Worm (Caenorhabditis elegans) whole organism, L4/young adult: Measurements from ENCODE around the gene chpf-2.
"Not testable (repeated sequence)": the region's sequence is repeated elsewhere in the genome, so short reads cannot be mapped to it uniquely, and the experiment has no call there.

Experiments
- W03F9.2 ChIP-seq: fragments of 150-350 bp; optimal IDR thresholded peaks from 2 replicates; lab custom pipeline; 2014; ENCODE audit warnings: missing biosample characterization, missing genetic modification characterization
- dao-5 ChIP-seq: sonication (generic microtip); optimal IDR thresholded peaks from 2 replicates; lab custom pipeline; 2016; ENCODE audit warnings: missing genotype, missing genetic modification characterization, moderate library complexity, missing compliant biosample characterization
- him-1 ChIP-seq: sonication (generic microtip); optimal IDR thresholded peaks from 2 replicates; lab custom pipeline; 2016; ENCODE audit warnings: missing genotype, missing genetic modification reagents, missing genetic modification characterization, missing compliant biosample characterization

The chpf-2 gene

DNA sequence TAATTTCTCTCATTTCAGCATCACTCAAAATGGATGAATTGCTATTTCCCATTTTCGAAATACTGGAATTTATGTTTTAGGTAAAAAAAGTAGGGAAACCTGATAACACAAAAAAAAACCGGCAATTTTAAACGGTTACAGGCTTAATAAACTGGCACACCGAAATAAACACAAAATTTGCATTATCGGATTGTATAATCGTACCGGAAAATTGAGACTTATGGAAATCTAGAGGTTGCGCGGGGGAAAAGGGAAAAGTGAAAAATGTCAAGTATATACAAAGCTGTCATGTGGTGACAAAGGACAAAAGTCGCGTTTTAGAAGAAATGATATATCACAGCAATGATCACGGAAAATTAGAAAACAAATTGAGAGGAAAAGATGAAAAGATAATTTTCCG, at the start of gene chpf-2:
Gene chpf-2 (minus strand): TSS at position 101 of the 400 bp plus-strand sequence.
- TF ChIP-seq him-1 (no peak), dao-5 (no peak), W03F9.2 (no peak)

- TF ChIP-seq dao-5: no peak
- TF ChIP-seq him-1: no peak
- no peak for TF ChIP-seq W03F9.2
These were observed 49.6 kb upstream of the chpf-2 start, which contains the start of gene acs-21 for ce11 chrV:3088768-3089167. acs-21 (plus strand) TSS chrV:3089068.

DNA sequence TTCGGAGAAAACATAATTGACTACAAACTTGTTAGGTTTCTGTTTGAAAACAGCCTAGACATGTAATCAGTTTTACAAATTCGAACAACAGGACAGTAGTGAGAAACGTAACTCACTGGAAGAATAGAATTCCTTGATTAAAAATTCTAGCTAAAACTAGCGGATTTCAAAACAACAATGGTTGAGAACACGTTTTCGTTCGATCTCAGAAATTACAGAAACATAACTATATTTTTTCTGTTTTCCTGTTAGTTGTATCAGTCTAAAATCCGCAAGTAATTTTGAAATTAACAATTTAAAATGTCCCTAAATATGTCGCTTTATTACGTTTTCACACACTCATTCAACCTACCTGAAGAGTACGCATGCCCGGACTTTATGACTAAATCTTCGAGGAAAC, 47.1 kb upstream of the chpf-2 start, which contains the start of gene srt-8:
Gene srt-8 (plus strand): TSS at position 301 of the 400 bp plus-strand sequence.
- TF ChIP-seq dao-5 (no peak), W03F9.2 (no peak), him-1 (no peak)

DNA sequence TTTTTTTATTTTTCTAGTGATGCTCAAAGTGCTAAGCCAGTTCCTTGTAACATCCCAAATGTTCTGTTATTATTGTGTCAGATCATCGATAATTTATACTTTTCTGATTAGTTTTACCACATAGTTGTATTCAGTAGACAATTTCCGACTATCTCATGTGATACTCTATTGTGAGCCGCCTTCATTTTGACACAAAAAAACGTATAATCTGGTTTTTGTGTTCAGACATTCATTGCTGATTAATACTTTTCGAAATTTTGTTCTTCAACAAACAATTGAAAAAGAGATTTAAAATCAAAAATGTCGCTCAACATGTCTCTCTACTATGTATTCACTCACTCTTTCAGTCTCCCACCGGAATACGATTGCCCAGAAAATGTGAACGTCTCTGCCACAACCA, 42.3 kb upstream of the chpf-2 start, which contains the start of gene srt-7:
Gene srt-7 (plus strand): TSS at position 301 of the 400 bp plus-strand sequence.
- TF ChIP-seq dao-5 (no peak), W03F9.2 (no peak), him-1 (no peak)

ce11 chrV:3080792-3081191, 41.6 kb upstream of the chpf-2 start, which contains the start of gene srt-5:
srt-5 (minus strand) TSS chrV:3080892.
- TF ChIP-seq W03F9.2: no peak
- no peak for TF ChIP-seq dao-5
- no peak for TF ChIP-seq him-1

DNA sequence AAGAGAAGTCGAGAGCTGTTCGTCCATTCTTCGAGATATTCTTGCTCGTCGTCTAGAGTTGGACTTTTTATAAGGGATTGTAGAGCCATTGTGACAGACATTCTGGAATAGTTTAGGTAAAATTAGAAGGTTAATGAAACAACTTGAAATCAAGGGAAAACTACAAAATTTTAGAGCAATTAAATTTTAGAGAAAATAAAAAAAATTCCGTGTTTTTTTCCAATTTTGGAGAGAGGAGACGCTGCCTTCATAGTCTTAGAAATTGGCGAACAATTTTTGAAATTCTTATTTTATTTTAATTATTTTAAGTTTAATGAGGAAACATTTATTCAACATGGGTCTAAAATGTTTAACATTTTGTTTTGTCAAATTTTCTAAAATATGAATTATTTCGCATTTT, 32.4 kb upstream of the chpf-2 start, which contains the start of gene C50H11.13:
Gene C50H11.13 (minus strand): TSS at position 101 of the 400 bp plus-strand sequence.
- no peak for TF ChIP-seq W03F9.2
- TF ChIP-seq dao-5: no peak
- TF ChIP-seq him-1: no peak

DNA sequence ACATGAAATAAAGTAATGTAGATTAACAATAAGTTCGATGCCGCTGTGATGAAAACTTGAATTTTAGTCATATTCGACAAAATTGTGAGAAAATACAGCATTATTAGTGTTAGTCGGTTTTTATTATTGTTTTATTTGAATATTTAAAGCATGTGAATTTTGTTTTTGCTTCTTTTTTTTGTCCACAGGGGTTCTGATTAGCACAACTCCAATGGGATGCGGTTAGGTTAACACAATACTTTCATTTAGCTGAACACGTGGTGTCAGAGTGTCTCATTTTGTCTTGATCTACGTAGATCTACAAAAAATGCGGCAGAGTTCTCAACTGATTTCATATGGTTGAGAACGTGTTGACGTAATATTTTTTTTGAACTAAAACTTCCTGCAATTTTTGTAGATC, 29.9 kb upstream of the chpf-2 start, which contains the start of gene str-40:
Gene str-40 (minus strand): TSS at position 101 of the 400 bp plus-strand sequence.
- TF ChIP-seq dao-5 (no peak), W03F9.2 (no peak), him-1 (no peak)

DNA sequence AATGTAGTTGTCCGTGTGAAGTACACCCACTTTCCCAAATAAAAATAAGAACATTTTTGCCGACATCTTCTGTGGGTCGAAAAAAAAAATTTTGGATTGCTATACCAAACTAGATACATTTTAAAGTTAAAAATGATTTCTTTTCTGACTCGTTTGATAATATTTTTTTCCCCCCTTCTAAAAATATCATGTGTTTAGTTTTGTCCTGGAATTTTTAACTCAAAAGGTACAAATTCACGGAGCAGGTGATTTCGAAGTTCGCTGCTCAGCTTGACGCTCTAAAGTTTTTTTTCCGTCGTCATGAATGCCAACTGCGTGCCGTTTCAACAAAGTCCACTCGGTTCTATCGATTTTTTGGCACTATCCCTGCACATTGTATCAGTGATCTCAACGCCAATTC, 26.7 kb upstream of the chpf-2 start, which contains the start of gene srh-185:
Gene srh-185 (plus strand): TSS at position 301 of the 400 bp plus-strand sequence.
- no peak for TF ChIP-seq dao-5
- TF ChIP-seq W03F9.2: no peak
- TF ChIP-seq him-1: no peak

ce11 chrV:3064418-3064817, 25.2 kb upstream of the chpf-2 start, which contains the start of gene srt-16:
srt-16 (minus strand) TSS chrV:3064518.
- TF ChIP-seq W03F9.2, dao-5, him-1: not testable (repeated sequence)

- TF ChIP-seq dao-5 (no peak), W03F9.2 (no peak), him-1 (no peak)
These were observed 22.9 kb upstream of the chpf-2 start, which contains the start of gene srt-15 for ce11 chrV:3062078-3062477. srt-15 (minus strand) TSS chrV:3062178.

- TF ChIP-seq W03F9.2: no peak
- no peak for TF ChIP-seq him-1
- TF ChIP-seq dao-5: no peak
These were observed 19.8 kb upstream of the chpf-2 start, which contains the start of gene str-244 for ce11 chrV:3058996-3059395. str-244 (minus strand) TSS chrV:3059096.

ce11 chrV:3054254-3054653, 15.1 kb upstream of the chpf-2 start, which contains the start of gene C50H11.8:
C50H11.8 (plus strand) TSS chrV:3054554.
- TF ChIP-seq him-1: no peak
- no peak for TF ChIP-seq W03F9.2
- no peak for TF ChIP-seq dao-5

ce11 chrV:3046364-3046763, 7.2 kb upstream of the chpf-2 start:
- TF ChIP-seq him-1 (no peak), W03F9.2 (no peak), dao-5 (no peak)

DNA sequence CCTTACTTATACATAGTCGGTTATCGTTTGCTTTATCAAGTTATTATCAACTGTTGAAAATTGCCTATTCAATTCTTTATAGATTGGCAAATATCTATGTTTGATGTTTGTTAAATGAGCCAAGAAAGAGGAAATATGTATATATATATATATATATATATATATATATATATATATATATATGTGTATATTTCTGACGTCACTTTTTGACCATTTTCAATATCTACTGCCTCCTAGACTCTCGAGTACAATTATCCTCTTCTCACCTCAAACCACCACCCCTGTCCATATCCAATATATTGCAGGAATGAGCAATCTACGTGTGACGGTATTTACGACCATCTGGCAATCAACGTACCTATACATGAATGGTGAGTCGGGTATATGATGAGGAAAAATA, 5.7 kb upstream of the chpf-2 start, which contains the start of gene F59D6.1:
Gene F59D6.1 (plus strand): TSS at position 301 of the 400 bp plus-strand sequence.
- TF ChIP-seq W03F9.2: no peak
- TF ChIP-seq him-1: no peak
- no peak for TF ChIP-seq dao-5

DNA sequence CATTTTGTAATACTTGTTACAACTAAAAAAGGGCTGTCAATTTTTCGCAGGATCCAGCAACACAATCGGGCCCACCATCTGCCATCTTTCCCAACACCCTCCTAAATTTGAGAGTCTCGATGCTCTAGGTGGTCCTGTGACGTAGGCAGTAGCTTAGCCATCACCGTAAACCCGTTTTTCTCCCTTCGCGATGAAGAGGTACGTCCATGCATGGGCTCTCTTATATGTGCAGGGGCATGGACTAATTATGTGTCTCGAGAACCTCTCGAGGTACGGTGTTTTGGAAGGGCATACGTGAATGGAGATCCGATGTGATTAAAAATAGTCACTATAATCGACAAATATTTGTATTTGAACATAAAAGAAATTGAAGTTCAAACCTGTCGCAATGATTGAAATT, 1.7 kb upstream of the chpf-2 start:
- TF ChIP-seq him-1 (no peak), dao-5 (no peak), W03F9.2 (no peak)

- TF ChIP-seq W03F9.2: no peak
- TF ChIP-seq dao-5: no peak
- TF ChIP-seq him-1: no peak
These were observed 1.1 kb downstream of the chpf-2 start for ce11 chrV:3038058-3038457.

ce11 chrV:3034236-3034635, 4.9 kb downstream of the chpf-2 start, which contains the start of gene srw-8:
srw-8 (minus strand) TSS chrV:3034336.
- no peak for TF ChIP-seq him-1
- no peak for TF ChIP-seq W03F9.2
- TF ChIP-seq dao-5: no peak
